Fruit fly (Drosophila melanogaster) Kc167 (cell line): ENCODE results near the gene CG1236.

Experiments used
- Myc ChIP-seq: fragments of >200 bp; optimal IDR thresholded peaks from 2 replicates; lab custom pipeline; 2017; ENCODE audit warnings: missing external identifiers
- Sin3A ChIP-seq: fragments of >200 bp; optimal IDR thresholded peaks from 2 replicates; lab custom pipeline; 2018; ENCODE audit warnings: missing external identifiers
- h ChIP-seq: fragments of >200 bp; optimal IDR thresholded peaks from 3 replicates; lab custom pipeline; 2018; ENCODE audit warnings: missing external identifiers
- insv ChIP-seq: fragments of >200 bp; optimal IDR thresholded peaks from 3 replicates; lab custom pipeline; 2018; ENCODE audit warnings: missing external identifiers
- ttk ChIP-seq: sonication (Bioruptor generic); optimal IDR thresholded peaks from 2 replicates; lab custom pipeline; 2017; ENCODE audit warnings: missing external identifiers

dm6 chr3R:5742278-5743196 lies 6.0 kb downstream of the CG1236 start, which contains the start of the genes Sym and Madm:
- TF ChIP-seq Sin3A (lab: Kevin White, UChicago) (no peak), h (lab: Kevin White, UChicago) (no peak), Myc (no peak), ttk (lab: Kevin White, UChicago) (no peak), insv (lab: Kevin White, UChicago) (no peak)
